Fruit fly (Drosophila melanogaster): ENCODE results near the gene meng.

Gene meng

dm6 chr2L:6794956-6795522, 52.7 kb downstream of the meng start (continued):
- TF ChIP-seq lilli (GFP tag; optimal IDR thresholded peaks at IDR 0.05) (peak; percentile 13), CG30431 (GFP tag; optimal IDR thresholded peaks at IDR 0.05) (peak; percentile 31), slbo (GFP tag; IDR thresholded peaks at IDR 0.05) (peak; percentile 59)

dm6 chr2L:6797408-6797807, 55.1 kb downstream of the meng start:
- TF ChIP-seq Asciz (GFP tag; optimal IDR thresholded peaks at IDR 0.05) (no peak), CG34376 (GFP tag; optimal IDR thresholded peaks at IDR 0.05) (no peak), br (optimal IDR thresholded peaks at IDR 0.05) (no peak), twi (tag; optimal IDR thresholded peaks at IDR 0.05) (no peak), Deaf1 (tag; optimal IDR thresholded peaks at IDR 0.05) (no peak), pan (optimal IDR thresholded peaks at IDR 0.05) (no peak), pan (GFP tag; optimal IDR thresholded peaks at IDR 0.05 in 1 of 2, IDR thresholded peaks at IDR 0.05 in 1 of 2) (peak in 1 of 2 experiments; percentile 30), CG6683 (GFP tag; optimal IDR thresholded peaks at IDR 0.05) (no peak), vfl (GFP tag; optimal IDR thresholded peaks at IDR 0.05) (no peak), fd96Cb (tag; optimal IDR thresholded peaks at IDR 0.05) (peak; percentile 1), CG13296 (GFP tag; optimal IDR thresholded peaks at IDR 0.05) (no peak), CG32532 (GFP tag; IDR thresholded peaks at IDR 0.05) (peak; percentile 77), disco-r (GFP tag; optimal IDR thresholded peaks at IDR 0.05) (peak; percentile 43), ken (GFP tag; IDR thresholded peaks at IDR 0.05) (no peak), chif (GFP tag; optimal IDR thresholded peaks at IDR 0.05) (peak in 1 of 2 experiments; percentile 68), HLH54F (GFP tag; optimal IDR thresholded peaks at IDR 0.05) (peak; percentile 9), CG6689 (GFP tag; IDR thresholded peaks at IDR 0.05) (no peak), CG8388 (GFP tag; optimal IDR thresholded peaks at IDR 0.05) (no peak), CG2116 (GFP tag; optimal IDR thresholded peaks at IDR 0.05) (peak; percentile 82), h (optimal IDR thresholded peaks at IDR 0.05) (no peak), CG13775 (GFP tag; optimal IDR thresholded peaks at IDR 0.05) (peak; percentile 26), CG6272 (GFP tag; IDR thresholded peaks at IDR 0.05) (no peak), run (tag; optimal IDR thresholded peaks at IDR 0.05) (no peak), B-H1 (GFP tag; IDR thresholded peaks at IDR 0.05) (no peak; the same call in 2 of the 3 replicates), CG14441 (GFP tag; IDR thresholded peaks at IDR 0.05) (peak; percentile 44; the same call in 1 of the 2 replicates), dmrt11E (tag; optimal IDR thresholded peaks at IDR 0.05) (peak; percentile 25), nau (GFP tag; optimal IDR thresholded peaks at IDR 0.05) (no peak), Scr (GFP tag; IDR thresholded peaks at IDR 0.05; ENCODE audit: partially characterized antibody) (peak; percentile 41; the same call in 1 of the 2 replicates), Optix (GFP tag; IDR thresholded peaks at IDR 0.05) (no peak), inv (GFP tag; IDR thresholded peaks at IDR 0.05; ENCODE audit: partially characterized antibody) (no peak), ERR (GFP tag; optimal IDR thresholded peaks at IDR 0.05) (no peak), BEAF-32 (GFP tag; optimal IDR thresholded peaks at IDR 0.05) (peak; percentile 57), exex (tag; optimal IDR thresholded peaks at IDR 0.05) (peak; percentile 59), ase (GFP tag; IDR thresholded peaks at IDR 0.05) (peak; percentile 52; the same call in 1 of the 3 replicates), CG9797 (GFP tag; optimal IDR thresholded peaks at IDR 0.05) (peak; percentile 26), zf30C (GFP tag; optimal IDR thresholded peaks at IDR 0.05) (no peak), CG3065 (GFP tag; optimal IDR thresholded peaks at IDR 0.05) (no peak), B-H2 (GFP tag; optimal IDR thresholded peaks at IDR 0.05) (peak; percentile 39), fd102C (GFP tag; optimal IDR thresholded peaks at IDR 0.05) (peak; percentile 9), NfI (GFP tag; optimal IDR thresholded peaks at IDR 0.05) (peak; percentile 40), pho (GFP tag; optimal IDR thresholded peaks at IDR 0.05) (no peak), wor (GFP tag; IDR thresholded peaks at IDR 0.05) (no peak), Hsf (GFP tag; optimal IDR thresholded peaks at IDR 0.05) (peak; percentile 47), Camta (GFP tag; optimal IDR thresholded peaks at IDR 0.05) (peak; percentile 27), Kr (GFP tag; optimal IDR thresholded peaks at IDR 0.05) (no peak), CG17802 (tag; optimal IDR thresholded peaks at IDR 0.05) (no peak), CHES-1-like (GFP tag; optimal IDR thresholded peaks at IDR 0.05) (no peak)
